Fruit fly (Drosophila melanogaster): ENCODE data around the gene Unc-76.

The Unc-76 gene

DNA sequence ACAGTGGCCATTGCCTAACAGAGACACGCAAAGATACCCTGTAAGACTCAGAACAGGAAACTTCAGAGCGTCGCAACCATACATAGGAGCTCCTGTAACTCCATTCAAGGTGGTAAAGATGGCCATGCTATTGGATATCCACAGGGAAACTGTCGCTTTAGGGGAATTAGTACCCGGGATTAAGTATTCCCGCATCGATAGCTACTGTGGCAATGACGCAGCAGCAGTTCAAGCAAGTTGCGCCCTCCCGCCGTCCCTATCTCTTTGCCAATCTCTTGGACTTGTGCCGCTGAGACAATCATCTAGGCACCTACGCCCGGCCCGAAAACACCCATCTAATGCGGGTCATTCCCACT is 9.7 kb upstream of the Unc-76 start (continued):
- TF ChIP-seq CG31365 (tag; optimal IDR thresholded peaks at IDR 0.05) (no peak), sd (tag; optimal IDR thresholded peaks at IDR 0.05) (peak; percentile 97), MBD-R2 (GFP tag; IDR thresholded peaks at IDR 0.05) (peak; percentile 52; the same call in 1 of the 2 replicates), odd (GFP tag; optimal IDR thresholded peaks at IDR 0.05) (no peak), caup (GFP tag; optimal IDR thresholded peaks at IDR 0.05; ENCODE audit: severe bottlenecking) (peak; percentile 72), MESR4 (GFP tag; optimal IDR thresholded peaks at IDR 0.05) (no peak), Stat92E (GFP tag; optimal IDR thresholded peaks at IDR 0.05) (no peak), CG4707 (GFP tag; optimal IDR thresholded peaks at IDR 0.05) (no peak), Lpt (GFP tag; optimal IDR thresholded peaks at IDR 0.05) (no peak), Aef1 (GFP tag; IDR thresholded peaks at IDR 0.05) (peak; percentile 77), gem (tag; optimal IDR thresholded peaks at IDR 0.05) (peak; percentile 69), shn (GFP tag; optimal IDR thresholded peaks at IDR 0.05) (peak; percentile 55), Rx (GFP tag; IDR thresholded peaks at IDR 0.05) (peak; percentile 49; the same call in 1 of the 2 replicates), Fer2 (tag; optimal IDR thresholded peaks at IDR 0.05) (peak; percentile 33), CG13775 (GFP tag; optimal IDR thresholded peaks at IDR 0.05) (peak; percentile 26), Hr39 (optimal IDR thresholded peaks at IDR 0.05) (no peak), Six4 (GFP tag; optimal IDR thresholded peaks at IDR 0.05) (peak; percentile 14), Antp (GFP tag; optimal IDR thresholded peaks at IDR 0.05) (peak; percentile 81), HLH54F (GFP tag; optimal IDR thresholded peaks at IDR 0.05) (peak; percentile 53), NK7.1 (GFP tag; optimal IDR thresholded peaks at IDR 0.05) (peak; percentile 41), usp (GFP tag; optimal IDR thresholded peaks at IDR 0.05) (no peak), mld (GFP tag; IDR thresholded peaks at IDR 0.05; ENCODE audit: partially characterized antibody) (no peak), lab (GFP tag; optimal IDR thresholded peaks at IDR 0.05) (peak; percentile 82), ken (GFP tag; IDR thresholded peaks at IDR 0.05) (0 out of 3 replicates have a peak, but pooled peaks have one; percentile 50), row (GFP tag; IDR thresholded peaks at IDR 0.05) (peak; percentile 92), CG4404 (GFP tag; IDR thresholded peaks at IDR 0.05) (peak; percentile 53), gro (GFP tag; optimal IDR thresholded peaks at IDR 0.05) (no peak), Mrtf (GFP tag; IDR thresholded peaks at IDR 0.05) (peak; percentile 76), nmo (GFP tag; optimal IDR thresholded peaks at IDR 0.05) (peak; percentile 52), CG18262 (tag; optimal IDR thresholded peaks at IDR 0.05) (peak; percentile 39), CG15696 (tag; optimal IDR thresholded peaks at IDR 0.05) (no peak), CG31224 (GFP tag; IDR thresholded peaks at IDR 0.05) (0 out of 2 replicates have a peak, but pooled peaks have one; percentile 21), CG8290 (GFP tag; optimal IDR thresholded peaks at IDR 0.05) (peak; percentile 45), CG8290 (tag; optimal IDR thresholded peaks at IDR 0.05) (peak in 1 of 2 experiments; percentile 75), klu (GFP tag; IDR thresholded peaks at IDR 0.05) (peak; percentile 60), Sox102F (GFP tag; optimal IDR thresholded peaks at IDR 0.05) (peak; percentile 48), CG1024 (GFP tag; IDR thresholded peaks at IDR 0.05) (peak; percentile 39; the same call in 1 of the 2 replicates), CG17328 (GFP tag; IDR thresholded peaks at IDR 0.05) (peak; percentile 55; the same call in 1 of the 2 replicates), Atf3 (GFP tag; optimal IDR thresholded peaks at IDR 0.05) (peak; percentile 10), knrl (GFP tag; IDR thresholded peaks at IDR 0.05; ENCODE audit: partially characterized antibody) (no peak), Hand (GFP tag; optimal IDR thresholded peaks at IDR 0.05) (peak; percentile 66), sima (GFP tag; optimal IDR thresholded peaks at IDR 0.05) (no peak), mirr (GFP tag; optimal IDR thresholded peaks at IDR 0.05) (peak; percentile 32), cwo (GFP tag; optimal IDR thresholded peaks at IDR 0.05) (peak; percentile 65), CG10366 (GFP tag; IDR thresholded peaks at IDR 0.05) (peak; percentile 43; the same call in 1 of the 2 replicates), CG12155 (GFP tag; optimal IDR thresholded peaks at IDR 0.05) (peak; percentile 60), CG7987 (GFP tag; optimal IDR thresholded peaks at IDR 0.05) (peak; percentile 42), tio (GFP tag; optimal IDR thresholded peaks at IDR 0.05) (no peak), eyg (GFP tag; optimal IDR thresholded peaks at IDR 0.05) (peak; percentile 58), cato (GFP tag; optimal IDR thresholded peaks at IDR 0.05; ENCODE audit: borderline replicate concordance) (no peak), Fer1 (GFP tag; optimal IDR thresholded peaks at IDR 0.05) (peak; percentile 82)
